Fruit fly (Drosophila melanogaster) whole organism, embryonic: ENCODE results near the gene janA.
A peak's percentile ranks its signal among the peaks of the same experiment; 100 is the strongest.

Source experiments
- Ada2b ChIP-seq: fragments of 200-800 bp; sonication (Bioruptor generic); IDR thresholded peaks from 2 replicates; pipeline ENCODE4 v1.3.6; 2022; ENCODE audit warnings: missing biosample characterization, missing genetic modification characterization
- Adf1 ChIP-seq: fragments of 200-800 bp; sonication (Bioruptor generic); IDR thresholded peaks from 2 replicates; pipeline ENCODE4 v1.3.6; 2022; ENCODE audit warnings: missing biosample characterization, missing genetic modification characterization
- BtbVII ChIP-seq: fragments of 200-800 bp; sonication (Bioruptor generic); optimal IDR thresholded peaks from 3 replicates; lab custom pipeline; 2017; ENCODE audit warnings: missing biosample characterization, mild to moderate bottlenecking, missing genetic modification characterization
- CG10147 ChIP-seq: fragments of 200-800 bp; sonication (Bioruptor generic); optimal IDR thresholded peaks from 2 replicates; lab custom pipeline; 2019; ENCODE audit warnings: missing biosample characterization, mild to moderate bottlenecking, missing genetic modification characterization, moderate library complexity
- CG10209 ChIP-seq: fragments of 200-800 bp; sonication (Bioruptor generic); optimal IDR thresholded peaks from 3 replicates; lab custom pipeline; 2017; ENCODE audit warnings: missing biosample characterization, mild to moderate bottlenecking, missing genetic modification characterization, missing genetic modification reagents
- CG1024 ChIP-seq: fragments of 200-800 bp; sonication (Bioruptor generic); IDR thresholded peaks from 2 replicates; pipeline ENCODE4 v1.3.6; 2022; ENCODE audit warnings: missing biosample characterization, missing genetic modification characterization
- CG10321 ChIP-seq: fragments of 200-800 bp; sonication (Bioruptor generic); IDR thresholded peaks from 2 replicates; pipeline ENCODE4 v1.3.6; 2022; ENCODE audit warnings: missing biosample characterization, missing genetic modification characterization
- CG10431 ChIP-seq: fragments of 200-800 bp; sonication (Bioruptor generic); optimal IDR thresholded peaks from 3 replicates; lab custom pipeline; 2018; ENCODE audit warnings: missing biosample characterization, mild to moderate bottlenecking, missing genetic modification characterization
- CG13123 ChIP-seq: fragments of 200-800 bp; sonication (Bioruptor generic); optimal IDR thresholded peaks from 2 replicates; lab custom pipeline; 2016; ENCODE audit warnings: missing biosample characterization, missing genetic modification characterization
- CG14014 ChIP-seq: fragments of 200-800 bp; sonication (Bioruptor generic); IDR thresholded peaks from 2 replicates; pipeline ENCODE4 v1.3.6; 2022; ENCODE audit warnings: missing biosample characterization, missing genetic modification characterization
- CG15073 ChIP-seq: fragments of 200-800 bp; sonication (Bioruptor generic); optimal IDR thresholded peaks from 2 replicates; lab custom pipeline; 2016; ENCODE audit warnings: missing biosample characterization, missing genetic modification characterization
- CG16815 ChIP-seq: fragments of 200-800 bp; sonication (Bioruptor generic); optimal IDR thresholded peaks from 3 replicates; lab custom pipeline; 2017; ENCODE audit warnings: missing biosample characterization, mild to moderate bottlenecking, missing genetic modification characterization
- CG17802 ChIP-seq: fragments of 200-800 bp; sonication (Bioruptor generic); optimal IDR thresholded peaks from 2 replicates; lab custom pipeline; 2018; ENCODE audit warnings: missing biosample characterization, mild to moderate bottlenecking, missing genetic modification characterization, moderate library complexity
- CG2120 ChIP-seq: fragments of 200-800 bp; sonication (Bioruptor generic); optimal IDR thresholded peaks from 3 replicates; lab custom pipeline; 2016; ENCODE audit warnings: missing biosample characterization, missing genetic modification characterization
- CG32767 ChIP-seq: fragments of 200-800 bp; sonication (Bioruptor generic); IDR thresholded peaks from 2 replicates; pipeline ENCODE4 v1.3.6; 2022; ENCODE audit warnings: missing biosample characterization, missing genetic modification characterization
- CG3995 ChIP-seq: fragments of 200-800 bp; sonication (Bioruptor generic); optimal IDR thresholded peaks from 3 replicates; lab custom pipeline; 2016; ENCODE audit warnings: missing biosample characterization, missing genetic modification characterization
- CG7839 ChIP-seq: fragments of 200-800 bp; sonication (Bioruptor generic); optimal IDR thresholded peaks from 3 replicates; lab custom pipeline; 2018; ENCODE audit warnings: missing biosample characterization, mild to moderate bottlenecking, missing genetic modification characterization, moderate library complexity
- CG8089 ChIP-seq: fragments of 200-800 bp; sonication (Bioruptor generic); optimal IDR thresholded peaks from 3 replicates; lab custom pipeline; 2016; ENCODE audit warnings: missing biosample characterization, missing genetic modification characterization
- CG8924 ChIP-seq: fragments of 200-800 bp; optimal IDR thresholded peaks from 3 replicates; lab custom pipeline; 2019; ENCODE audit warnings: missing biosample characterization, mild to moderate bottlenecking, missing genetic modification characterization, moderate library complexity
- CG9215 ChIP-seq: fragments of 200-800 bp; sonication (Bioruptor generic); IDR thresholded peaks from 2 replicates; pipeline ENCODE4 v1.3.6; 2022; ENCODE audit warnings: missing biosample characterization, missing genetic modification characterization
- CHES-1-like ChIP-seq: fragments of 200-800 bp; sonication (Bioruptor generic); optimal IDR thresholded peaks from 2 replicates; lab custom pipeline; 2016; ENCODE audit warnings: missing biosample characterization, missing genetic modification characterization
- CoRest ChIP-seq: fragments of 200-800 bp; sonication (Bioruptor generic); optimal IDR thresholded peaks from 3 replicates; lab custom pipeline; 2018; ENCODE audit warnings: missing biosample characterization, mild to moderate bottlenecking, missing genetic modification characterization, moderate library complexity
- Doc2 ChIP-seq: fragments of 200-800 bp; sonication (Bioruptor generic); IDR thresholded peaks from 2 replicates; pipeline ENCODE4 v1.3.6; 2022; ENCODE audit warnings: missing biosample characterization, missing genetic modification characterization
- Elba2 ChIP-seq: fragments of 200-800 bp; sonication (Bioruptor generic); optimal IDR thresholded peaks from 3 replicates; lab custom pipeline; 2016; ENCODE audit warnings: missing biosample characterization, missing genetic modification characterization
- HLHmδ ChIP-seq: fragments of 200-800 bp; sonication (Bioruptor generic); optimal IDR thresholded peaks from 2 replicates; lab custom pipeline; 2018; ENCODE audit warnings: missing biosample characterization, mild to moderate bottlenecking, missing genetic modification characterization, moderate library complexity
- Hmr ChIP-seq: fragments of 200-800 bp; sonication (Bioruptor generic); optimal IDR thresholded peaks from 3 replicates; lab custom pipeline; 2017; ENCODE audit warnings: mild to moderate bottlenecking, missing biosample characterization, missing genetic modification reagents, missing genetic modification characterization
- Hr51 ChIP-seq, 2 experiments: fragments of 200-800 bp; sonication (Bioruptor generic); optimal IDR thresholded peaks; 2 replicates in 1 of 2; 3 replicates in 1 of 2; lab custom pipeline; 2016 to 2018; ENCODE audit warnings: missing biosample characterization in 2 of 2, missing genetic modification characterization in 2 of 2, mild to moderate bottlenecking in 1 of 2, moderate library complexity in 1 of 2
- MBD-R2 ChIP-seq: fragments of 200-800 bp; sonication (Bioruptor generic); IDR thresholded peaks from 2 replicates; pipeline ENCODE4 v1.3.6; 2022; ENCODE audit warnings: missing biosample characterization, missing genetic modification characterization
- Nf-YC ChIP-seq: fragments of 200-800 bp; optimal IDR thresholded peaks from 3 replicates; lab custom pipeline; 2019; ENCODE audit warnings: missing biosample characterization, mild to moderate bottlenecking, missing genetic modification characterization, moderate library complexity
- Pdp1 ChIP-seq, 2 experiments: fragments of 200-800 bp; sonication (Bioruptor generic); optimal IDR thresholded peaks; 3 replicates each; lab custom pipeline; 2016; ENCODE audit warnings: missing biosample characterization in 2 of 2, missing genetic modification characterization in 2 of 2, mild to moderate bottlenecking in 1 of 2, moderate library complexity in 1 of 2
- Poxn ChIP-seq: fragments of 200-800 bp; sonication (Bioruptor generic); IDR thresholded peaks from 2 replicates; pipeline ENCODE4 v1.3.6; 2022; ENCODE audit warnings: missing biosample characterization, missing genetic modification characterization
- Side ChIP-seq: fragments of 200-800 bp; sonication (Bioruptor generic); optimal IDR thresholded peaks from 2 replicates; lab custom pipeline; 2016; ENCODE audit warnings: missing biosample characterization, missing genetic modification characterization
- Ssrp ChIP-seq: fragments of 200-800 bp; sonication (Bioruptor generic); optimal IDR thresholded peaks from 2 replicates; lab custom pipeline; 2018; ENCODE audit warnings: missing biosample characterization, mild to moderate bottlenecking, missing genetic modification characterization, moderate library complexity
- Stat92E ChIP-seq, 3 experiments: fragments of >200 bp in 2 of 3; fragments of 200-800 bp in 1 of 3; sonication (Bioruptor generic) in 1 of 3; optimal IDR thresholded peaks; 2 replicates each; lab custom pipeline; 2017 to 2019; ENCODE audit warnings: missing biosample characterization in 3 of 3, missing genetic modification characterization in 3 of 3, mild to moderate bottlenecking in 1 of 3, moderate library complexity in 1 of 3
- emc ChIP-seq: fragments of 200-800 bp; sonication (Bioruptor generic); optimal IDR thresholded peaks from 2 replicates; lab custom pipeline; 2016; ENCODE audit warnings: missing biosample characterization, missing genetic modification characterization
- ems ChIP-seq: fragments of 200-800 bp; sonication (Bioruptor generic); optimal IDR thresholded peaks from 3 replicates; lab custom pipeline; 2016; ENCODE audit warnings: missing biosample characterization, missing genetic modification characterization
- fd3F ChIP-seq: fragments of 200-800 bp; sonication (Bioruptor generic); optimal IDR thresholded peaks from 2 replicates; lab custom pipeline; 2018; ENCODE audit warnings: missing biosample characterization, mild to moderate bottlenecking, missing genetic modification characterization, moderate library complexity
- gce ChIP-seq: fragments of 200-800 bp; sonication (Bioruptor generic); IDR thresholded peaks from 3 replicates; pipeline ENCODE4 v1.3.6; 2022; ENCODE audit warnings: missing biosample characterization, missing genetic modification characterization
- gcm2 ChIP-seq: fragments of 200-800 bp; sonication (Bioruptor generic); optimal IDR thresholded peaks from 2 replicates; lab custom pipeline; 2016; ENCODE audit warnings: missing biosample characterization, missing genetic modification characterization
- gro ChIP-seq: fragments of 200-800 bp; sonication (Bioruptor generic); optimal IDR thresholded peaks from 2 replicates; lab custom pipeline; 2016; ENCODE audit warnings: missing biosample characterization, missing genetic modification characterization
- gsb-n ChIP-seq: fragments of 200-800 bp; sonication (Bioruptor generic); optimal IDR thresholded peaks from 3 replicates; lab custom pipeline; 2018; ENCODE audit warnings: missing biosample characterization, mild to moderate bottlenecking, missing genetic modification characterization
- hb ChIP-seq: fragments of 200-800 bp; sonication (Bioruptor generic); IDR thresholded peaks from 3 replicates; pipeline ENCODE4 v1.3.6; 2022; ENCODE audit warnings: missing biosample characterization, missing genetic modification characterization; ENCODE audit not compliant: partially characterized antibody
- onecut ChIP-seq: fragments of 200-800 bp; sonication (Bioruptor generic); IDR thresholded peaks from 2 replicates; pipeline ENCODE4 v1.3.6; 2022; ENCODE audit warnings: missing biosample characterization, missing genetic modification characterization
- phol ChIP-seq: fragments of 200-800 bp; sonication (Bioruptor generic); optimal IDR thresholded peaks from 3 replicates; lab custom pipeline; 2018; ENCODE audit warnings: missing biosample characterization, mild to moderate bottlenecking, missing genetic modification characterization, moderate library complexity
- pnt ChIP-seq: fragments of 200-800 bp; sonication (Bioruptor generic); optimal IDR thresholded peaks from 3 replicates; lab custom pipeline; 2016; ENCODE audit warnings: missing biosample characterization, missing genetic modification characterization
- prd ChIP-seq, 3 experiments: fragments of >200 bp in 2 of 3; fragments of 200-800 bp in 1 of 3; sonication (Bioruptor generic) in 1 of 3; optimal IDR thresholded peaks in 2 of 3; IDR thresholded peaks in 1 of 3; 2 replicates in 2 of 3; 3 replicates in 1 of 3; pipeline versions ENCODE4 v1.3.6 to Lab custom; 2017 to 2022; ENCODE audit warnings: missing biosample characterization in 1 of 3, missing genetic modification characterization in 1 of 3
- ttk ChIP-seq: fragments of 200-800 bp; sonication (Bioruptor generic); IDR thresholded peaks from 2 replicates; pipeline ENCODE4 v2.1.2; 2022; ENCODE audit warnings: missing biosample characterization, missing genetic modification characterization
- vvl ChIP-seq: fragments of 200-800 bp; sonication (Bioruptor generic); IDR thresholded peaks from 2 replicates; pipeline ENCODE4 v1.3.6; 2022; ENCODE audit warnings: missing biosample characterization, missing genetic modification characterization

The janA gene

DNA sequence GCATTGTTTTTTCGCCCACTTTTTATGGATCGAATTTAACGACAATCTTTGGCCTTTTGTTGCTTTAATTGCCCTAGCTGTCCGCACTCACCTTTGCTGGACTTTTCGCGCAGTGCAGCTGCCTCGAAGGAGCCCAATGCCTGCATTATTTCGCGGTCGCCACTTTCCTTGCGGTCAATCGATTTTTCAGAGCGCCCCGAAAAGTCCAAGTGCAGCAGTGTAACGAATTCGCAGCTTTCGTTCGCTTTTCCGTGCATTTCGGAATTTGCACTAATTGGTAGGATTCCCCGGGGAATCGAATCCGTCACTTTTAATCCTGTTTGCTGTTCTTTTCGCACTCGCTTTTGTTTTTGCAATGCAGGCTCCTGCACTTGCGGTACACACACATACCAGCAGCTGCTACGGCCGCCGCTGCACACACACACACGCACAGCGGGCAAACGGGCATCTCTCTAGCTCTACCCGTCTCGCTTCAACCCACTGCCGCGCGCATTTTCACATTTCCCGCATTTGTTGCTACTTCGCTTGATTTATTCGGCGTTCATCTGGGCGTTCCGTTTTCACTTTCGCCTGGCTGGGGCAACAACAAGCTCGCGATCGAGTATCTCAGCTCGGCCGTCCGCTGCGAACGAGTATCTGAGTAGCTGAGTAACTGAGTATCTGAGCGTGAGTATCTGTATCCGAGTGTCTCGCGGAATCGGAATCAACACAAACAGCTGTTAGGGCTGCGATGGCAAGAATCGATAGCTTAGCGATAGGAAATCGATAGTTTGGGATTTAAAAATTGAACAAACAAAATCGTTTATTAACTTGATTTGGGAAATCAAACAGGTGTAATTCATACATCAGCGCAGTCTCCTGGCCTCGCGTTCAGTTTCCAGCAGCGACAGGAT, 17.5 kb downstream of the janA start, which contains the start of gene Mgat2 (continued):
- TF ChIP-seq ems (GFP tag; lab: Kevin White, UChicago) (peak; percentile 11), Hmr (GFP tag; lab: Kevin White, UChicago) (peak; percentile 31), Hr51 (GFP tag; optimal IDR thresholded peaks at IDR 0.05; lab: Kevin White, UChicago) (no peak), CoRest (tag; lab: Kevin White, UChicago) (no peak), MBD-R2 (peak; percentile 15; the same call in 1 of the 2 replicates), Adf1 (GFP tag; lab: Robert Waterston, UW) (peak; percentile 61; the same call in 1 of the 2 replicates), pnt (GFP tag; lab: Kevin White, UChicago) (no peak), gce (GFP tag; lab: Robert Waterston, UW) (peak; percentile 31; the same call in 1 of the 3 replicates), phol (tag; lab: Kevin White, UChicago) (no peak), CG2120 (no peak), CG9215 (GFP tag; lab: Robert Waterston, UW) (no peak), Doc2 (GFP tag; lab: Robert Waterston, UW) (no peak), Poxn (GFP tag; lab: Robert Waterston, UW) (no peak), Pdp1 (GFP tag; optimal IDR thresholded peaks at IDR 0.05; lab: Kevin White, UChicago) (peak in 1 of 2 experiments; percentile 18), CG8924 (tag; lab: Kevin White, UChicago) (peak; percentile 83), onecut (peak; percentile 94), CG32767 (peak; percentile 28; the same call in 1 of the 2 replicates), HLHmδ (GFP tag; lab: Kevin White, UChicago) (peak; percentile 97), CG10209 (GFP tag; lab: Kevin White, UChicago) (no peak), CG7839 (tag; lab: Kevin White, UChicago) (no peak), Side (peak; percentile 63), CG17802 (tag; lab: Kevin White, UChicago) (no peak), CG15073 (GFP tag; lab: Kevin White, UChicago) (no peak), Stat92E (GFP tag; optimal IDR thresholded peaks at IDR 0.05; lab: Kevin White, UChicago) (peak in 1 of 3 experiments; percentile 88), Elba2 (GFP tag; lab: Kevin White, UChicago) (no peak), Nf-YC (tag; lab: Kevin White, UChicago) (peak; percentile 55), BtbVII (peak; percentile 63), gsb-n (peak; percentile 33), CHES-1-like (GFP tag; lab: Kevin White, UChicago) (peak; percentile 44), CG8089 (GFP tag; lab: Kevin White, UChicago) (no peak), CG10147 (GFP tag; lab: Kevin White, UChicago) (peak; percentile 44), CG14014 (GFP tag; lab: Robert Waterston, UW) (no peak), Ada2b (no peak), CG3995 (GFP tag; lab: Kevin White, UChicago) (peak; percentile 3), CG1024 (GFP tag; lab: Robert Waterston, UW) (no peak; the same call in 1 of the 2 replicates), CG10321 (GFP tag; lab: Robert Waterston, UW) (peak; percentile 72), Ssrp (tag; lab: Kevin White, UChicago) (no peak), gcm2 (GFP tag; lab: Kevin White, UChicago) (peak; percentile 32), CG13123 (GFP tag; lab: Kevin White, UChicago) (no peak), emc (GFP tag; lab: Kevin White, UChicago) (no peak), gro (GFP tag; lab: Kevin White, UChicago) (peak; percentile 45), CG16815 (GFP tag; lab: Kevin White, UChicago) (no peak), CG10431 (GFP tag; lab: Kevin White, UChicago) (peak; percentile 77), fd3F (GFP tag; lab: Kevin White, UChicago) (no peak), hb (GFP tag; lab: Robert Waterston, UW) (peak; percentile 75), vvl (GFP tag; lab: Robert Waterston, UW) (peak; percentile 84), prd (optimal IDR thresholded peaks at IDR 0.05; lab: Kevin White, UChicago) (no peak), prd (GFP tag; IDR thresholded peaks at IDR 0.05; lab: Robert Waterston, UW) (no peak), ttk (no peak)
